Fruit fly (Drosophila melanogaster) whole organism, pupa: ENCODE results near the gene Dr.

ENCODE experiments used
- CG10348 ChIP-seq: fragments of 200-800 bp; sonication (Bioruptor generic); IDR thresholded peaks from 2 replicates; pipeline ENCODE4 v1.3.6; 2022; ENCODE audit warnings: missing biosample characterization, missing genetic modification characterization
- CG12605 ChIP-seq: fragments of 200-800 bp; sonication (Bioruptor generic); IDR thresholded peaks from 2 replicates; pipeline ENCODE4 v1.3.6; 2022; ENCODE audit warnings: missing biosample characterization, missing genetic modification characterization
- CG13204 ChIP-seq: fragments of 200-800 bp; sonication (Bioruptor generic); optimal IDR thresholded peaks from 2 replicates; lab custom pipeline; 2018; ENCODE audit warnings: missing biosample characterization, mild to moderate bottlenecking, missing genetic modification characterization, moderate library complexity
- CG15710 ChIP-seq: fragments of 200-800 bp; sonication (Bioruptor generic); optimal IDR thresholded peaks from 2 replicates; lab custom pipeline; 2018; ENCODE audit warnings: missing biosample characterization, mild to moderate bottlenecking, missing genetic modification characterization, moderate library complexity
- CG17806 ChIP-seq: fragments of 200-800 bp; sonication (Bioruptor generic); optimal IDR thresholded peaks from 2 replicates; lab custom pipeline; 2018; ENCODE audit warnings: missing biosample characterization, mild to moderate bottlenecking, missing genetic modification characterization, moderate library complexity
- CG8301 ChIP-seq: fragments of 200-800 bp; sonication (Bioruptor generic); optimal IDR thresholded peaks from 2 replicates; lab custom pipeline; 2018; ENCODE audit warnings: missing biosample characterization, mild to moderate bottlenecking, missing genetic modification characterization
- Pif1A ChIP-seq: fragments of 200-800 bp; sonication (Bioruptor generic); optimal IDR thresholded peaks from 3 replicates; lab custom pipeline; 2016; ENCODE audit warnings: missing biosample characterization, missing genetic modification characterization
- Snoo ChIP-seq: fragments of 200-800 bp; sonication (Bioruptor generic); optimal IDR thresholded peaks from 3 replicates; lab custom pipeline; 2017; ENCODE audit warnings: missing biosample characterization, mild to moderate bottlenecking, missing genetic modification characterization, inconsistent platforms

DNA sequence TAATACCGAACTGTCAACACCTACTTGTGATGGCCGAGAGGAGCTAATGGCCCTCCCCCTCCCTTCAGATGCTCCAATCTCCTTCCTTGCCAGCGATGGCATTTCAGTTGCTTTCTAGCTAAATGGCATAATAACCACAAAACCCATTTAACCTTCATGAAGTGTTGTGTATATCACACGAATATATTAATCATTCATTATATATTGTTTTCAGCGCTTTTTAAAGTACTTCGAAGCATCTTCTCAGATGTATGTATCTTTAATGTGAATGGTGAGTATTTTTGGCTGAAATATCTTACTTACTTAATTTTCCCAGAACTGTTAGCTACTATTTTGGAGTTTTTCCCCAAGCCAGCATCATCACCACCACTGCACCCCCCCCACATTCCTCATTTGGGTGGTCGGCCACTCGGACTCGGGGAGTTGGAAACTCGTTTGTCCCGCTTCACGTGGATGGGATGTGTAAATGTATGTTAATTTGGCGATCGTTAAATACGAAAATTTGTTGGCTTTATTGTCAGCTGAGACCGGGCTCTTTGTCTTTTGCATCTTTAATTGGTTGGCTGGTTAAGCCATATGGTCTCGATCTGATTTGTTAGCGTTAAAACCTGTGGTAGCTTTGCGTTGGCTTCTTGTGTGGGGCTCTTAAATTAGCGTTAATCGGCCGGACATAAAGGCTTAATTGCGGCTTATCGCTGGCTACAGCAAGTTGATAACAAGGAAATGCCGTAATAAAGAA is 43.7 kb upstream of the Dr start:
- TF ChIP-seq CG10348 (GFP tag; lab: Robert Waterston, UW) (no peak), CG13204 (GFP tag; lab: Kevin White, UChicago) (no peak), CG12605 (GFP tag; lab: Robert Waterston, UW) (no peak), CG8301 (no peak), Snoo (no peak), CG15710 (tag; lab: Kevin White, UChicago) (no peak), Pif1A (GFP tag; lab: Kevin White, UChicago) (no peak), CG17806 (tag; lab: Kevin White, UChicago) (no peak)
